Fruit fly (Drosophila melanogaster) whole organism, embryonic: Measurements from ENCODE around the gene CG9393.

Experiments used
- Aef1 ChIP-seq: fragments of 200-800 bp; sonication (Bioruptor generic); IDR thresholded peaks from 3 replicates; pipeline ENCODE4 v1.3.6; 2022; ENCODE audit warnings: missing biosample characterization, missing genetic modification characterization
- Atf-2 ChIP-seq: fragments of 200-800 bp; sonication (Bioruptor generic); optimal IDR thresholded peaks from 2 replicates; lab custom pipeline; 2016; ENCODE audit warnings: missing biosample characterization, missing genetic modification characterization
- CG10959 ChIP-seq: fragments of 200-800 bp; sonication (Bioruptor generic); IDR thresholded peaks from 2 replicates; pipeline ENCODE4 v1.3.6; 2022; ENCODE audit warnings: missing biosample characterization, missing genetic modification characterization
- CG12219 ChIP-seq: fragments of 200-800 bp; sonication (Bioruptor generic); optimal IDR thresholded peaks from 3 replicates; lab custom pipeline; 2018; ENCODE audit warnings: missing biosample characterization, mild to moderate bottlenecking, missing genetic modification characterization
- CG12769 ChIP-seq: fragments of 200-800 bp; sonication (Bioruptor generic); optimal IDR thresholded peaks from 2 replicates; lab custom pipeline; 2019; ENCODE audit warnings: missing biosample characterization, mild to moderate bottlenecking, missing genetic modification characterization, moderate library complexity
- CG13287 ChIP-seq: fragments of 200-800 bp; sonication (Bioruptor generic); IDR thresholded peaks from 2 replicates; pipeline ENCODE4 v1.3.6; 2022; ENCODE audit warnings: missing biosample characterization, missing genetic modification characterization; ENCODE audit not compliant: partially characterized antibody
- CG15601 ChIP-seq: fragments of 200-800 bp; sonication (Bioruptor generic); optimal IDR thresholded peaks from 3 replicates; lab custom pipeline; 2019; ENCODE audit warnings: missing biosample characterization, mild to moderate bottlenecking, missing genetic modification characterization, moderate library complexity
- CG17186 ChIP-seq: fragments of 200-800 bp; sonication (Bioruptor generic); optimal IDR thresholded peaks from 3 replicates; lab custom pipeline; 2017; ENCODE audit warnings: missing biosample characterization, missing genetic modification reagents, missing genetic modification characterization
- CG17328 ChIP-seq: fragments of 200-800 bp; sonication (Bioruptor generic); IDR thresholded peaks from 2 replicates; pipeline ENCODE4 v1.3.6; 2022; ENCODE audit warnings: missing biosample characterization, missing genetic modification characterization
- CG17385 ChIP-seq: fragments of 200-800 bp; sonication (Bioruptor generic); optimal IDR thresholded peaks from 3 replicates; lab custom pipeline; 2018; ENCODE audit warnings: missing biosample characterization, mild to moderate bottlenecking, missing genetic modification characterization
- CG18764 ChIP-seq: fragments of 200-800 bp; sonication (Bioruptor generic); optimal IDR thresholded peaks from 3 replicates; lab custom pipeline; 2016; ENCODE audit warnings: missing biosample characterization, missing genetic modification characterization
- CG2712 ChIP-seq: fragments of 200-800 bp; optimal IDR thresholded peaks from 3 replicates; lab custom pipeline; 2019; ENCODE audit warnings: missing biosample characterization, mild to moderate bottlenecking, missing genetic modification characterization, moderate library complexity
- CG2875 ChIP-seq: fragments of 200-800 bp; sonication (Bioruptor generic); optimal IDR thresholded peaks from 2 replicates; lab custom pipeline; 2017; ENCODE audit warnings: missing biosample characterization, mild to moderate bottlenecking, missing genetic modification characterization, missing genetic modification reagents
- CG3407 ChIP-seq: fragments of 200-800 bp; sonication (Bioruptor generic); optimal IDR thresholded peaks from 2 replicates; lab custom pipeline; 2018; ENCODE audit warnings: missing biosample characterization, mild to moderate bottlenecking, missing genetic modification characterization
- CG3995 ChIP-seq: fragments of 200-800 bp; sonication (Bioruptor generic); optimal IDR thresholded peaks from 3 replicates; lab custom pipeline; 2016; ENCODE audit warnings: missing biosample characterization, missing genetic modification characterization
- CG4707 ChIP-seq: fragments of 200-800 bp; sonication (Bioruptor generic); optimal IDR thresholded peaks from 2 replicates; lab custom pipeline; 2018; ENCODE audit warnings: missing biosample characterization, mild to moderate bottlenecking, missing genetic modification characterization, moderate library complexity
- CG6175 ChIP-seq: fragments of 200-800 bp; sonication (Bioruptor generic); IDR thresholded peaks from 3 replicates; pipeline ENCODE4 v1.3.6; 2022; ENCODE audit warnings: missing biosample characterization, missing genetic modification characterization
- CG9797 ChIP-seq: fragments of 200-800 bp; sonication (Bioruptor generic); optimal IDR thresholded peaks from 3 replicates; lab custom pipeline; 2018; ENCODE audit warnings: missing biosample characterization, mild to moderate bottlenecking, missing genetic modification characterization
- CrebB ChIP-seq: fragments of 200-800 bp; sonication (Bioruptor generic); optimal IDR thresholded peaks from 3 replicates; lab custom pipeline; 2018; ENCODE audit warnings: missing biosample characterization, mild to moderate bottlenecking, missing genetic modification characterization
- Dref ChIP-seq: fragments of 200-800 bp; sonication (Bioruptor generic); IDR thresholded peaks from 2 replicates; pipeline ENCODE4 v1.3.6; 2022; ENCODE audit warnings: missing biosample characterization, missing genetic modification characterization
- E2f1 ChIP-seq: fragments of 200-800 bp; sonication (Bioruptor generic); IDR thresholded peaks from 2 replicates; pipeline ENCODE4 v1.3.6; 2022; ENCODE audit warnings: missing biosample characterization, missing genetic modification characterization
- Ets97D ChIP-seq: fragments of 200-800 bp; sonication (Bioruptor generic); optimal IDR thresholded peaks from 3 replicates; lab custom pipeline; 2016; ENCODE audit warnings: missing biosample characterization, missing genetic modification characterization
- HLHmδ ChIP-seq: fragments of 200-800 bp; sonication (Bioruptor generic); optimal IDR thresholded peaks from 2 replicates; lab custom pipeline; 2018; ENCODE audit warnings: missing biosample characterization, mild to moderate bottlenecking, missing genetic modification characterization, moderate library complexity
- HmgZ ChIP-seq: fragments of 200-800 bp; sonication (Bioruptor generic); optimal IDR thresholded peaks from 2 replicates; lab custom pipeline; 2018; ENCODE audit warnings: missing biosample characterization, mild to moderate bottlenecking, missing genetic modification characterization
- Hmr ChIP-seq: fragments of 200-800 bp; sonication (Bioruptor generic); optimal IDR thresholded peaks from 3 replicates; lab custom pipeline; 2017; ENCODE audit warnings: mild to moderate bottlenecking, missing biosample characterization, missing genetic modification reagents, missing genetic modification characterization
- Max ChIP-seq: fragments of 200-800 bp; sonication (Bioruptor generic); optimal IDR thresholded peaks from 2 replicates; lab custom pipeline; 2016; ENCODE audit warnings: missing biosample characterization, mild to moderate bottlenecking, missing genetic modification characterization
- NC2α ChIP-seq: fragments of 200-800 bp; sonication (Bioruptor generic); optimal IDR thresholded peaks from 2 replicates; lab custom pipeline; 2016; ENCODE audit warnings: missing biosample characterization, missing genetic modification characterization
- Nf-YC ChIP-seq: fragments of 200-800 bp; optimal IDR thresholded peaks from 3 replicates; lab custom pipeline; 2019; ENCODE audit warnings: missing biosample characterization, mild to moderate bottlenecking, missing genetic modification characterization, moderate library complexity
- Scr ChIP-seq: fragments of 200-800 bp; sonication (Bioruptor generic); IDR thresholded peaks from 2 replicates; pipeline ENCODE4 v1.3.6; 2022; ENCODE audit warnings: missing biosample characterization, missing genetic modification characterization; ENCODE audit not compliant: partially characterized antibody
- Sry-δ ChIP-seq: fragments of 200-800 bp; sonication (Bioruptor generic); optimal IDR thresholded peaks from 2 replicates; lab custom pipeline; 2016; ENCODE audit warnings: missing biosample characterization, missing genetic modification characterization
- Stat92E ChIP-seq, 3 experiments: fragments of >200 bp in 2 of 3; fragments of 200-800 bp in 1 of 3; sonication (Bioruptor generic) in 1 of 3; optimal IDR thresholded peaks; 2 replicates each; lab custom pipeline; 2017 to 2019; ENCODE audit warnings: missing biosample characterization in 3 of 3, missing genetic modification characterization in 3 of 3, mild to moderate bottlenecking in 1 of 3, moderate library complexity in 1 of 3
- TFAM ChIP-seq: fragments of 200-800 bp; sonication (Bioruptor generic); optimal IDR thresholded peaks from 2 replicates; lab custom pipeline; 2017; ENCODE audit warnings: missing biosample characterization, missing genetic modification characterization, inconsistent platforms
- Trl ChIP-seq, 3 experiments: fragments of >200 bp in 2 of 3; fragments of 200-800 bp in 1 of 3; sonication (Bioruptor generic) in 1 of 3; optimal IDR thresholded peaks; 2 replicates in 1 of 3; 3 replicates in 2 of 3; lab custom pipeline; 2016 to 2017; ENCODE audit warnings: missing biosample characterization in 1 of 3, missing genetic modification characterization in 1 of 3
- Xbp1 ChIP-seq: fragments of 200-800 bp; sonication (Bioruptor generic); optimal IDR thresholded peaks from 3 replicates; lab custom pipeline; 2016; ENCODE audit warnings: missing biosample characterization, mild to moderate bottlenecking, missing genetic modification characterization
- ab ChIP-seq: fragments of 200-800 bp; sonication (Bioruptor generic); optimal IDR thresholded peaks from 2 replicates; lab custom pipeline; 2016; ENCODE audit warnings: missing biosample characterization, missing genetic modification characterization
- disco-r ChIP-seq: fragments of 200-800 bp; sonication (Bioruptor generic); optimal IDR thresholded peaks from 2 replicates; lab custom pipeline; 2016; ENCODE audit warnings: missing biosample characterization, missing genetic modification characterization
- dmrt99B ChIP-seq: fragments of 200-800 bp; sonication (Bioruptor generic); optimal IDR thresholded peaks from 2 replicates; lab custom pipeline; 2018; ENCODE audit warnings: missing biosample characterization, mild to moderate bottlenecking, missing genetic modification characterization, moderate library complexity
- en ChIP-seq: fragments of 200-800 bp; sonication (Bioruptor generic); optimal IDR thresholded peaks from 2 replicates; lab custom pipeline; 2016; ENCODE audit warnings: missing biosample characterization, missing genetic modification characterization
- esg ChIP-seq: fragments of 200-800 bp; sonication (Bioruptor generic); conservative IDR thresholded peaks from 2 replicates; pipeline ENCODE4 v1.3.6; 2022; ENCODE audit warnings: missing biosample characterization, missing genetic modification characterization
- lilli ChIP-seq: fragments of 200-800 bp; sonication (Bioruptor generic); optimal IDR thresholded peaks from 3 replicates; lab custom pipeline; 2016; ENCODE audit warnings: missing biosample characterization, missing genetic modification characterization
- mam ChIP-seq: fragments of 200-800 bp; sonication (Bioruptor generic); optimal IDR thresholded peaks from 3 replicates; lab custom pipeline; 2016; ENCODE audit warnings: missing biosample characterization, missing genetic modification characterization
- org-1 ChIP-seq: fragments of 200-800 bp; sonication (Bioruptor generic); optimal IDR thresholded peaks from 2 replicates; lab custom pipeline; 2017; ENCODE audit warnings: missing biosample characterization, missing genetic modification characterization
- pfk ChIP-seq: fragments of 200-800 bp; sonication (Bioruptor generic); optimal IDR thresholded peaks from 2 replicates; lab custom pipeline; 2018; ENCODE audit warnings: missing biosample characterization, mild to moderate bottlenecking, missing genetic modification characterization, moderate library complexity
- prd ChIP-seq, 3 experiments: fragments of >200 bp in 2 of 3; fragments of 200-800 bp in 1 of 3; sonication (Bioruptor generic) in 1 of 3; optimal IDR thresholded peaks in 2 of 3; IDR thresholded peaks in 1 of 3; 2 replicates in 2 of 3; 3 replicates in 1 of 3; pipeline versions ENCODE4 v1.3.6 to Lab custom; 2017 to 2022; ENCODE audit warnings: missing biosample characterization in 1 of 3, missing genetic modification characterization in 1 of 3
- ssp ChIP-seq: fragments of 200-800 bp; sonication (Bioruptor generic); IDR thresholded peaks from 2 replicates; pipeline ENCODE4 v1.3.6; 2022; ENCODE audit warnings: missing biosample characterization, missing genetic modification characterization
- tap ChIP-seq: fragments of 200-800 bp; optimal IDR thresholded peaks from 3 replicates; lab custom pipeline; 2019; ENCODE audit warnings: missing biosample characterization, mild to moderate bottlenecking, missing genetic modification characterization, moderate library complexity
- tgo ChIP-seq: fragments of 200-800 bp; sonication (Bioruptor generic); IDR thresholded peaks from 3 replicates; pipeline ENCODE4 v1.3.6; 2022; ENCODE audit warnings: missing biosample characterization, missing genetic modification characterization

The CG9393 gene

DNA sequence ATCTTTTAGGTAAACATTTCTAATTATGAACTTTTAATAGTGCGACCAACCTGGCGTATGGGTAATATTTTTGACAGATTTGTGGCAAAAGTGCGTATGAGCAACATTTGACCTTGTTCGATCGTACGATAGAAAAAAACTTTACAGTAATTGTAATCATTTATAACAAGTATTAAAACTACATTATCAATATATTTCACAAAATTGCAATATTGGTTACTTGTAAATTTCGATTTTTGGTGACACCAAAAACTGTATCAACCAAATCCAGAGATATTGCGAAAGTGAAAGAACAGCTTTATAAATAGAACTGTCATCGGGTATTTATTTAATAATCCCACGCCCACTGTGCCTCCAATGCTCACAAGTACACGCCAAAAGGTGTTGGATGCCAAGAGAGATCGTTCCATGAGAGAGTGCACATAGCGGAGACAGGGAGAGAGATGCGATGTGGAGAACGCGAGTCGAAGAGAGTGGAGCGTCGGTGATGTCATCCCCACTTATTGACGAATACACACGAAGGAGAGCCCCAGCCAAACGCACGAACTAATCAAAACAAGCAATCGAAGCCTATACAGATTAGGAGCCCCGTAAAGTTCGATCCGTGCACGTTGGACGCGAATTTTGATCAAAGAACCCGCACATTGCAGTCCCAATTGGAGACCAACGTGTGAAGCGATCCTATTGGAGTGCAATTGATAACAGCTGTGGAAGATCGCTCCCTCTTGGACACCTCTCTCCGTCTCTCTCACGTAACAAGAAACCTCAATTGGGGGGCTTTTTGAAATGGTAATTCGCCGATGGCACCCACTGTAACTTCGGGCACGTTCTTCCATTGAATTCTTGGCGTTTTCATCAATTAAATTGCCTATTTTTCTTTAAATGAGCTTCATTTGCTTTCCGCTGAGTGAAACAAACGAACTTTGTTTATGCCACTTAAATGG is 30.0 kb downstream of the CG9393 start (continued):
- TF ChIP-seq Trl (optimal IDR thresholded peaks at IDR 0.05; lab: Kevin White, UChicago) (peak; percentile 93 to 95), Trl (GFP tag; optimal IDR thresholded peaks at IDR 0.05; lab: Kevin White, UChicago) (peak; percentile 93), Scr (GFP tag; lab: Robert Waterston, UW) (0 out of 2 replicates have a peak, but pooled peaks have one; percentile 22), Dref (GFP tag; lab: Robert Waterston, UW) (no peak), CG4707 (GFP tag; lab: Kevin White, UChicago) (peak; percentile 81), lilli (GFP tag; lab: Kevin White, UChicago) (peak; percentile 96), en (GFP tag; lab: Kevin White, UChicago) (peak; percentile 91), CG17385 (GFP tag; lab: Kevin White, UChicago) (peak; percentile 93), Aef1 (peak; percentile 84), CG13287 (no peak; the same call in 1 of the 2 replicates), CG2712 (tag; lab: Kevin White, UChicago) (peak; percentile 96), Hmr (GFP tag; lab: Kevin White, UChicago) (peak; percentile 98), Max (GFP tag; lab: Kevin White, UChicago) (peak; percentile 94), CG17186 (GFP tag; lab: Kevin White, UChicago) (peak; percentile 79), org-1 (peak; percentile 99), disco-r (GFP tag; lab: Kevin White, UChicago) (peak; percentile 86), tgo (GFP tag; lab: Robert Waterston, UW) (peak; percentile 92), NC2α (GFP tag; lab: Kevin White, UChicago) (peak; percentile 75), ssp (GFP tag; lab: Robert Waterston, UW) (peak; percentile 83), CG10959 (GFP tag; lab: Robert Waterston, UW) (peak; percentile 47), Sry-δ (peak; percentile 41), CG3995 (GFP tag; lab: Kevin White, UChicago) (peak; percentile 79), tap (tag; lab: Kevin White, UChicago) (peak; percentile 88), CG17328 (GFP tag; lab: Robert Waterston, UW) (peak; percentile 78), CG9797 (GFP tag; lab: Kevin White, UChicago) (peak; percentile 52), CrebB (tag; lab: Kevin White, UChicago) (peak; percentile 83), Nf-YC (tag; lab: Kevin White, UChicago) (peak; percentile 92), E2f1 (GFP tag; lab: Robert Waterston, UW) (peak; percentile 83), esg (GFP tag; lab: Robert Waterston, UW) (peak; percentile 90), CG6175 (GFP tag; lab: Robert Waterston, UW) (peak; percentile 82), prd (optimal IDR thresholded peaks at IDR 0.05; lab: Kevin White, UChicago) (no peak), prd (GFP tag; IDR thresholded peaks at IDR 0.05; lab: Robert Waterston, UW) (peak; percentile 90), Xbp1 (GFP tag; lab: Kevin White, UChicago) (peak; percentile 95), mam (peak; percentile 92), CG15601 (peak; percentile 86), HmgZ (tag; lab: Kevin White, UChicago) (peak; percentile 86), CG3407 (peak; percentile 89), Stat92E (GFP tag; optimal IDR thresholded peaks at IDR 0.05; lab: Kevin White, UChicago) (peak in 1 of 3 experiments; percentile 51), pfk (peak; percentile 27), CG2875 (peak; percentile 96), CG18764 (peak; percentile 93), ab (GFP tag; lab: Kevin White, UChicago) (peak; percentile 14), TFAM (GFP tag; lab: Kevin White, UChicago) (peak; percentile 69), CG12219 (peak; percentile 95), HLHmδ (GFP tag; lab: Kevin White, UChicago) (peak; percentile 39), Ets97D (GFP tag; lab: Kevin White, UChicago) (peak; percentile 74), dmrt99B (tag; lab: Kevin White, UChicago) (peak; percentile 98), Atf-2 (GFP tag; lab: Kevin White, UChicago) (peak; percentile 90), CG12769 (tag; lab: Kevin White, UChicago) (peak; percentile 89)
